Fruit fly (Drosophila melanogaster): ENCODE measurements around the gene Der-1.

- TF ChIP-seq net (GFP tag; optimal IDR thresholded peaks at IDR 0.05), result no peak
- no peak for TF ChIP-seq lz (GFP tag; optimal IDR thresholded peaks at IDR 0.05)
- TF ChIP-seq CG4318 (GFP tag; optimal IDR thresholded peaks at IDR 0.05), result no peak
- TF ChIP-seq Met (GFP tag; optimal IDR thresholded peaks at IDR 0.05), result no peak
- TF ChIP-seq Sox14 (GFP tag; optimal IDR thresholded peaks at IDR 0.05), result no peak
- TF ChIP-seq CG11294 (GFP tag; IDR thresholded peaks at IDR 0.05), result no peak
- TF ChIP-seq Sox102F (GFP tag; optimal IDR thresholded peaks at IDR 0.05), result no peak
These were observed 49.1 kb downstream of the Der-1 start for dm6 chr2L:2022823-2023222.

Data from whole organism, prepupa.